Fruit fly (Drosophila melanogaster) whole organism, pupa: ENCODE data around the gene Or22b.

Experiments
- CG10348 ChIP-seq: fragments of 200-800 bp; sonication (Bioruptor generic); IDR thresholded peaks from 2 replicates; pipeline ENCODE4 v1.3.6; 2022; ENCODE audit warnings: missing biosample characterization, missing genetic modification characterization
- CG12605 ChIP-seq: fragments of 200-800 bp; sonication (Bioruptor generic); IDR thresholded peaks from 2 replicates; pipeline ENCODE4 v1.3.6; 2022; ENCODE audit warnings: missing biosample characterization, missing genetic modification characterization
- CG32121 ChIP-seq: fragments of 200-800 bp; sonication (Bioruptor generic); IDR thresholded peaks from 2 replicates; pipeline ENCODE4 v1.3.6; 2022; ENCODE audit warnings: missing biosample characterization, missing genetic modification characterization
- CG34367 ChIP-seq: fragments of 200-800 bp; sonication (Bioruptor generic); optimal IDR thresholded peaks from 2 replicates; lab custom pipeline; 2018; ENCODE audit warnings: missing biosample characterization, mild to moderate bottlenecking, missing genetic modification characterization
- CG4496 ChIP-seq: fragments of 200-800 bp; sonication (Bioruptor generic); IDR thresholded peaks from 3 replicates; pipeline ENCODE4 v1.3.6; 2022; ENCODE audit warnings: missing biosample characterization, missing genetic modification characterization
- D1 ChIP-seq: fragments of 200-800 bp; sonication (Bioruptor generic); optimal IDR thresholded peaks from 2 replicates; lab custom pipeline; 2018; ENCODE audit warnings: missing biosample characterization, mild to moderate bottlenecking, missing genetic modification characterization, moderate library complexity
- EcR ChIP-seq: fragments of 200-800 bp; sonication (Bioruptor generic); optimal IDR thresholded peaks from 3 replicates; lab custom pipeline; 2019; ENCODE audit warnings: missing biosample characterization, missing genetic modification characterization, mild to moderate bottlenecking, moderate library complexity, missing genetic modification reagents

- TF ChIP-seq D1 (tag; lab: Kevin White, UChicago) (no peak), CG34367 (no peak), CG32121 (no peak), CG4496 (GFP tag; lab: Robert Waterston, UW) (no peak), CG10348 (GFP tag; lab: Robert Waterston, UW) (no peak), EcR (GFP tag; lab: Kevin White, UChicago) (no peak), CG12605 (GFP tag; lab: Robert Waterston, UW) (no peak)
Observed at dm6 chr2L:1498966-1499554, 23.4 kb upstream of the Or22b start.
